Fruit fly (Drosophila melanogaster) whole organism, embryonic: Measurements from ENCODE around the gene mRpL35.

ENCODE experiments used
- B-H1 ChIP-seq: fragments of 200-800 bp; sonication (Bioruptor generic); IDR thresholded peaks from 3 replicates; pipeline ENCODE4 v1.3.6; 2022; ENCODE audit warnings: missing biosample characterization, missing genetic modification characterization
- CG10654 ChIP-seq: fragments of 200-800 bp; sonication (Bioruptor generic); optimal IDR thresholded peaks from 2 replicates; lab custom pipeline; 2016; ENCODE audit warnings: missing biosample characterization, missing genetic modification characterization
- CG11560 ChIP-seq: fragments of 200-800 bp; sonication (Bioruptor generic); IDR thresholded peaks from 3 replicates; pipeline ENCODE4 v1.3.6; 2022; ENCODE audit warnings: missing biosample characterization, missing genetic modification characterization
- CG1529 ChIP-seq: fragments of 200-800 bp; sonication (Bioruptor generic); optimal IDR thresholded peaks from 3 replicates; lab custom pipeline; 2018; ENCODE audit warnings: missing biosample characterization, missing genetic modification characterization
- CG15479 ChIP-seq: fragments of 200-800 bp; sonication (Bioruptor generic); optimal IDR thresholded peaks from 3 replicates; lab custom pipeline; 2019; ENCODE audit warnings: missing biosample characterization, mild to moderate bottlenecking, missing genetic modification characterization, moderate library complexity
- CG17912 ChIP-seq: fragments of 200-800 bp; sonication (Bioruptor generic); optimal IDR thresholded peaks from 2 replicates; lab custom pipeline; 2018; ENCODE audit warnings: missing biosample characterization, mild to moderate bottlenecking, missing genetic modification characterization
- CG2199 ChIP-seq: fragments of 200-800 bp; sonication (Bioruptor generic); IDR thresholded peaks from 3 replicates; pipeline ENCODE4 v1.3.6; 2022; ENCODE audit warnings: missing biosample characterization, missing genetic modification characterization
- CG30431 ChIP-seq: fragments of 200-800 bp; sonication (Bioruptor generic); optimal IDR thresholded peaks from 2 replicates; lab custom pipeline; 2017; ENCODE audit warnings: missing biosample characterization, missing genetic modification characterization
- CG4730 ChIP-seq: fragments of 200-800 bp; sonication (Bioruptor generic); IDR thresholded peaks from 2 replicates; pipeline ENCODE4 v1.3.6; 2022; ENCODE audit warnings: missing biosample characterization, missing genetic modification characterization
- Chrac-16 ChIP-seq: fragments of 200-800 bp; sonication (Bioruptor generic); optimal IDR thresholded peaks from 3 replicates; lab custom pipeline; 2016; ENCODE audit warnings: missing biosample characterization, missing genetic modification characterization
- Dek ChIP-seq: fragments of 200-800 bp; sonication (Bioruptor generic); optimal IDR thresholded peaks from 3 replicates; lab custom pipeline; 2019; ENCODE audit warnings: missing biosample characterization, mild to moderate bottlenecking, missing genetic modification characterization, moderate library complexity
- Dfd ChIP-seq, 2 experiments: fragments of >200 bp; optimal IDR thresholded peaks; 2 replicates each; lab custom pipeline; 2017; ENCODE audit warnings: missing biosample characterization in 2 of 2, missing genetic modification characterization in 2 of 2
- Dip2 ChIP-seq: fragments of 200-800 bp; sonication (Bioruptor generic); IDR thresholded peaks from 2 replicates; pipeline ENCODE4 v1.3.6; 2022; ENCODE audit warnings: missing biosample characterization, missing genetic modification characterization
- H2.0 ChIP-seq: fragments of 200-800 bp; sonication (Bioruptor generic); IDR thresholded peaks from 2 replicates; pipeline ENCODE4 v1.3.6; 2022; ENCODE audit warnings: missing biosample characterization, missing genetic modification characterization
- Hand ChIP-seq: fragments of 200-800 bp; sonication (Bioruptor generic); optimal IDR thresholded peaks from 2 replicates; lab custom pipeline; 2017; ENCODE audit warnings: mild to moderate bottlenecking, missing biosample characterization, missing genetic modification reagents, missing genetic modification characterization
- Hmx ChIP-seq: fragments of 200-800 bp; sonication (Bioruptor generic); optimal IDR thresholded peaks from 2 replicates; lab custom pipeline; 2016; ENCODE audit warnings: missing biosample characterization, missing genetic modification characterization
- Kr ChIP-seq: fragments of 200-800 bp; sonication (Bioruptor generic); optimal IDR thresholded peaks from 2 replicates; lab custom pipeline; 2017; ENCODE audit warnings: missing biosample characterization, mild to moderate bottlenecking, missing genetic modification characterization
- Mad ChIP-seq: fragments of 200-800 bp; sonication (Bioruptor generic); optimal IDR thresholded peaks from 2 replicates; lab custom pipeline; 2016; ENCODE audit warnings: missing biosample characterization, missing genetic modification characterization
- Max ChIP-seq: fragments of 200-800 bp; sonication (Bioruptor generic); optimal IDR thresholded peaks from 2 replicates; lab custom pipeline; 2016; ENCODE audit warnings: missing biosample characterization, mild to moderate bottlenecking, missing genetic modification characterization
- Myb ChIP-seq: fragments of 200-800 bp; sonication (Bioruptor generic); optimal IDR thresholded peaks from 2 replicates; lab custom pipeline; 2016; ENCODE audit warnings: missing biosample characterization, missing genetic modification characterization
- Xbp1 ChIP-seq: fragments of 200-800 bp; sonication (Bioruptor generic); optimal IDR thresholded peaks from 3 replicates; lab custom pipeline; 2016; ENCODE audit warnings: missing biosample characterization, mild to moderate bottlenecking, missing genetic modification characterization
- bigmax ChIP-seq: fragments of 200-800 bp; sonication (Bioruptor generic); optimal IDR thresholded peaks from 2 replicates; lab custom pipeline; 2018; ENCODE audit warnings: missing biosample characterization, mild to moderate bottlenecking, missing genetic modification characterization
- cad ChIP-seq: fragments of >200 bp; optimal IDR thresholded peaks from 2 replicates; lab custom pipeline; 2017; ENCODE audit warnings: missing biosample characterization, missing genetic modification characterization
- caup ChIP-seq: fragments of 200-800 bp; sonication (Bioruptor generic); optimal IDR thresholded peaks from 3 replicates; lab custom pipeline; 2017; ENCODE audit warnings: missing biosample characterization, mild to moderate bottlenecking, missing genetic modification characterization, moderate library complexity; ENCODE audit not compliant: severe bottlenecking
- chm ChIP-seq: fragments of 200-800 bp; sonication (Bioruptor generic); IDR thresholded peaks from 2 replicates; pipeline ENCODE4 v1.3.6; 2022; ENCODE audit warnings: missing biosample characterization, missing genetic modification characterization
- ci ChIP-seq: fragments of 200-800 bp; sonication (Bioruptor generic); IDR thresholded peaks from 3 replicates; pipeline ENCODE4 v1.3.6; 2022; ENCODE audit warnings: missing biosample characterization, missing genetic modification characterization
- corto ChIP-seq: fragments of 200-800 bp; sonication (Bioruptor generic); optimal IDR thresholded peaks from 2 replicates; lab custom pipeline; 2016; ENCODE audit warnings: missing biosample characterization, mild to moderate bottlenecking, missing genetic modification characterization, moderate library complexity
- da ChIP-seq: fragments of 200-800 bp; sonication (Bioruptor generic); optimal IDR thresholded peaks from 2 replicates; lab custom pipeline; 2016; ENCODE audit warnings: missing biosample characterization, missing genetic modification characterization
- dimm ChIP-seq: fragments of 200-800 bp; sonication (Bioruptor generic); IDR thresholded peaks from 2 replicates; pipeline ENCODE4 v1.3.6; 2022; ENCODE audit warnings: missing biosample characterization, missing genetic modification characterization
- ham ChIP-seq: fragments of 200-800 bp; sonication (Bioruptor generic); IDR thresholded peaks from 2 replicates; pipeline ENCODE4 v1.3.6; 2022; ENCODE audit warnings: missing biosample characterization, missing genetic modification characterization
- her ChIP-seq: fragments of 200-800 bp; sonication (Bioruptor generic); optimal IDR thresholded peaks from 2 replicates; lab custom pipeline; 2016; ENCODE audit warnings: missing biosample characterization, missing genetic modification characterization
- inv ChIP-seq: fragments of 200-800 bp; sonication (Bioruptor generic); IDR thresholded peaks from 2 replicates; pipeline ENCODE4 v1.3.6; 2022; ENCODE audit warnings: missing biosample characterization, missing genetic modification characterization; ENCODE audit not compliant: partially characterized antibody
- kah ChIP-seq: fragments of 200-800 bp; sonication (Bioruptor generic); optimal IDR thresholded peaks from 2 replicates; lab custom pipeline; 2018; ENCODE audit warnings: missing biosample characterization, mild to moderate bottlenecking, missing genetic modification characterization
- ken ChIP-seq: fragments of 200-800 bp; sonication (Bioruptor generic); IDR thresholded peaks from 3 replicates; pipeline ENCODE4 v1.3.6; 2022; ENCODE audit warnings: missing biosample characterization, missing genetic modification characterization
- lab ChIP-seq: fragments of 200-800 bp; sonication (Bioruptor generic); optimal IDR thresholded peaks from 3 replicates; lab custom pipeline; 2017; ENCODE audit warnings: missing biosample characterization, missing genetic modification characterization, mild to moderate bottlenecking, moderate library complexity, missing genetic modification reagents
- lbe ChIP-seq: fragments of 200-800 bp; sonication (Bioruptor generic); optimal IDR thresholded peaks from 2 replicates; lab custom pipeline; 2016; ENCODE audit warnings: missing biosample characterization, mild to moderate bottlenecking, missing genetic modification characterization
- mirr ChIP-seq: fragments of 200-800 bp; sonication (Bioruptor generic); optimal IDR thresholded peaks from 3 replicates; lab custom pipeline; 2018; ENCODE audit warnings: missing biosample characterization, mild to moderate bottlenecking, missing genetic modification characterization
- nerfin-2 ChIP-seq: fragments of 200-800 bp; sonication (Bioruptor generic); IDR thresholded peaks from 2 replicates; pipeline ENCODE4 v1.3.6; 2022; ENCODE audit warnings: missing biosample characterization, missing genetic modification characterization; ENCODE audit not compliant: partially characterized antibody
- nmo ChIP-seq: fragments of 200-800 bp; sonication (Bioruptor generic); optimal IDR thresholded peaks from 2 replicates; lab custom pipeline; 2018; ENCODE audit warnings: missing biosample characterization, mild to moderate bottlenecking, missing genetic modification characterization, moderate library complexity
- odd ChIP-seq: fragments of 200-800 bp; sonication (Bioruptor generic); optimal IDR thresholded peaks from 2 replicates; lab custom pipeline; 2017; ENCODE audit warnings: missing biosample characterization, mild to moderate bottlenecking, missing genetic modification characterization
- onecut ChIP-seq: fragments of 200-800 bp; sonication (Bioruptor generic); IDR thresholded peaks from 2 replicates; pipeline ENCODE4 v1.3.6; 2022; ENCODE audit warnings: missing biosample characterization, missing genetic modification characterization
- peb ChIP-seq: fragments of 200-800 bp; sonication (Bioruptor generic); IDR thresholded peaks from 2 replicates; pipeline ENCODE4 v1.3.6; 2022; ENCODE audit warnings: missing biosample characterization, missing genetic modification characterization
- row ChIP-seq: fragments of 200-800 bp; sonication (Bioruptor generic); IDR thresholded peaks from 3 replicates; pipeline ENCODE4 v1.3.6; 2022; ENCODE audit warnings: missing biosample characterization, missing genetic modification characterization
- sd ChIP-seq: fragments of 200-800 bp; sonication (Bioruptor generic); optimal IDR thresholded peaks from 3 replicates; lab custom pipeline; 2018; ENCODE audit warnings: missing biosample characterization, mild to moderate bottlenecking, missing genetic modification characterization, moderate library complexity
- sens ChIP-seq: fragments of 200-800 bp; sonication (Bioruptor generic); peaks from one replicate; lab custom pipeline; 2016; ENCODE audit warnings: missing biosample characterization, missing genetic modification characterization
- slbo ChIP-seq: fragments of 200-800 bp; sonication (Bioruptor generic); IDR thresholded peaks from 2 replicates; pipeline ENCODE4 v1.3.6; 2022; ENCODE audit warnings: missing biosample characterization, missing genetic modification characterization
- stwl ChIP-seq: fragments of 200-800 bp; sonication (Bioruptor generic); optimal IDR thresholded peaks from 3 replicates; lab custom pipeline; 2018; ENCODE audit warnings: missing biosample characterization, mild to moderate bottlenecking, missing genetic modification characterization, moderate library complexity
- tna ChIP-seq: fragments of 200-800 bp; sonication (Bioruptor generic); IDR thresholded peaks from 2 replicates; pipeline ENCODE4 v1.3.6; 2022; ENCODE audit warnings: missing biosample characterization, missing genetic modification characterization; ENCODE audit not compliant: partially characterized antibody
- ttk ChIP-seq: fragments of 200-800 bp; sonication (Bioruptor generic); IDR thresholded peaks from 2 replicates; pipeline ENCODE4 v2.1.2; 2022; ENCODE audit warnings: missing biosample characterization, missing genetic modification characterization
- unc-4 ChIP-seq: fragments of 200-800 bp; sonication (Bioruptor generic); IDR thresholded peaks from 2 replicates; pipeline ENCODE4 v1.3.6; 2022; ENCODE audit warnings: missing biosample characterization, missing genetic modification characterization; ENCODE audit not compliant: partially characterized antibody
- vnd ChIP-seq: fragments of 200-800 bp; sonication (Bioruptor generic); IDR thresholded peaks from 3 replicates; pipeline ENCODE4 v1.3.6; 2022; ENCODE audit warnings: missing biosample characterization, missing genetic modification characterization; ENCODE audit not compliant: partially characterized antibody

mRpL35 gene

DNA sequence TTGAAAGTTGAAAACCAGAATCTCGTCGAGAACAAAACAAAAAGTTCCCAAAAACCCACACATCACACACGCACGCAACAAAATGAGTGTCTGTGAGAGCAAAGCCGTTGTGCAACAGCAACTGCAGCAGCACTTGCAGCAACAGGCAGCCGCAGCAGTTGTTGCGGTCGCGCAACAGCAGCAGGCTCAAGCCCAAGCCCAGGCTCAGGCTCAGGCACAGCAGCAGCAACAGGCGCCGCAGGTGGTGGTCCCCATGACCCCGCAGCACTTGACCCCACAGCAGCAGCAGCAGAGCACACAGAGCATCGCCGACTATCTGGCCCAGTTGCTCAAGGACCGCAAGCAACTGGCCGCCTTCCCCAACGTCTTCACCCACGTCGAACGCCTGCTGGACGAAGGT, 19.7 kb downstream of the mRpL35 start (continued):
- 0 out of 3 replicates have a peak, but pooled peaks have one; percentile 44 for TF ChIP-seq ci (GFP tag; lab: Robert Waterston, UW)
- no peak for TF ChIP-seq her (GFP tag; lab: Kevin White, UChicago)
- no peak for TF ChIP-seq odd (GFP tag; lab: Kevin White, UChicago)
- no peak for TF ChIP-seq B-H1
- peak in 1 of 2 experiments; percentile 45 for TF ChIP-seq Dfd (GFP tag; optimal IDR thresholded peaks at IDR 0.05; lab: Kevin White, UChicago)
- peak; percentile 41; the same call in 1 of the 2 replicates for TF ChIP-seq slbo
- no peak for TF ChIP-seq caup (GFP tag; lab: Kevin White, UChicago)
- peak; percentile 58 for TF ChIP-seq sens
- no peak for TF ChIP-seq ham (GFP tag; lab: Robert Waterston, UW)
- TF ChIP-seq CG4730 (GFP tag; lab: Robert Waterston, UW) = no peak
- TF ChIP-seq cad (GFP tag; lab: Kevin White, UChicago) = no peak
- TF ChIP-seq bigmax (GFP tag; lab: Kevin White, UChicago) = no peak
- TF ChIP-seq kah = peak; percentile 0
- TF ChIP-seq Mad (GFP tag; lab: Kevin White, UChicago) = no peak
- TF ChIP-seq lbe (GFP tag; lab: Kevin White, UChicago) = no peak
- TF ChIP-seq ken = 0 out of 3 replicates have a peak, but pooled peaks have one; percentile 30
- no peak for TF ChIP-seq CG15479 (GFP tag; lab: Kevin White, UChicago)
- no peak for TF ChIP-seq corto (GFP tag; lab: Kevin White, UChicago)
- TF ChIP-seq row (GFP tag; lab: Robert Waterston, UW) = no peak
- no peak for TF ChIP-seq unc-4 (GFP tag; lab: Robert Waterston, UW)
- TF ChIP-seq CG11560 (tag; lab: Robert Waterston, UW) = no peak
- TF ChIP-seq Dek (tag; lab: Kevin White, UChicago) = no peak
- no peak for TF ChIP-seq Kr
- TF ChIP-seq CG1529 (GFP tag; lab: Kevin White, UChicago) = no peak
- TF ChIP-seq H2.0 = no peak
- TF ChIP-seq nmo (GFP tag; lab: Kevin White, UChicago) = no peak
- TF ChIP-seq ttk (GFP tag; lab: Robert Waterston, UW) = 0 out of 2 replicates have a peak, but pooled peaks have one; percentile 13
- TF ChIP-seq Dip2 (GFP tag; lab: Robert Waterston, UW) = no peak
- TF ChIP-seq Myb (GFP tag; lab: Kevin White, UChicago) = no peak
- TF ChIP-seq Max (GFP tag; lab: Kevin White, UChicago) = no peak
- no peak for TF ChIP-seq Hand
- no peak for TF ChIP-seq nerfin-2 (GFP tag; lab: Robert Waterston, UW)
- TF ChIP-seq stwl (tag; lab: Kevin White, UChicago) = no peak
- TF ChIP-seq vnd (GFP tag; lab: Robert Waterston, UW) = 0 out of 3 replicates have a peak, but pooled peaks have one; percentile 10
- TF ChIP-seq da (GFP tag; lab: Kevin White, UChicago) = no peak
- TF ChIP-seq dimm (GFP tag; lab: Robert Waterston, UW) = no peak
- 0 out of 2 replicates have a peak, but pooled peaks have one; percentile 46 for TF ChIP-seq chm (GFP tag; lab: Robert Waterston, UW)
- no peak for TF ChIP-seq tna (GFP tag; lab: Robert Waterston, UW)
- no peak for TF ChIP-seq CG30431 (GFP tag; lab: Kevin White, UChicago)
- no peak for TF ChIP-seq sd (tag; lab: Kevin White, UChicago)
- no peak for TF ChIP-seq mirr (GFP tag; lab: Kevin White, UChicago)
- TF ChIP-seq CG17912 (GFP tag; lab: Kevin White, UChicago) = no peak
- TF ChIP-seq inv (GFP tag; lab: Robert Waterston, UW) = no peak
- TF ChIP-seq Xbp1 = no peak
- TF ChIP-seq peb = no peak
- no peak for TF ChIP-seq Chrac-16 (GFP tag; lab: Kevin White, UChicago)
- 0 out of 3 replicates have a peak, but pooled peaks have one; percentile 11 for TF ChIP-seq CG2199 (GFP tag; lab: Robert Waterston, UW)
- TF ChIP-seq onecut (GFP tag; lab: Robert Waterston, UW) = no peak
- TF ChIP-seq lab (GFP tag; lab: Kevin White, UChicago) = no peak
- TF ChIP-seq Hmx (GFP tag; lab: Kevin White, UChicago) = no peak
- TF ChIP-seq CG10654 (GFP tag; lab: Kevin White, UChicago) = no peak
